Fruit fly (Drosophila melanogaster): ENCODE measurements around the gene CG10300.
A peak's percentile ranks its signal among the peaks of the same experiment; 100 is the strongest.

Gene CG10300

dm6 chr3R:23682203-23682602, 29.1 kb upstream of the CG10300 start, which contains the start of gene CG16710:
Gene CG16710 (plus strand): TSS chr3R:23682503.
- TF ChIP-seq CG12768 (GFP tag; optimal IDR thresholded peaks at IDR 0.05) (no peak), Hr96 (GFP tag; optimal IDR thresholded peaks at IDR 0.05) (no peak), kay (GFP tag; ENCODE audit: borderline replicate concordance) (no peak), Mnt (GFP tag; optimal IDR thresholded peaks at IDR 0.05) (no peak), CG33017 (tag; optimal IDR thresholded peaks at IDR 0.05) (no peak), CG7101 (tag; optimal IDR thresholded peaks at IDR 0.05) (no peak), cic (GFP tag; optimal IDR thresholded peaks at IDR 0.05) (no peak), CG7045 (GFP tag; optimal IDR thresholded peaks at IDR 0.05) (no peak), pad (GFP tag; optimal IDR thresholded peaks at IDR 0.05) (no peak), tj (GFP tag; optimal IDR thresholded peaks at IDR 0.05) (no peak), cnc (optimal IDR thresholded peaks at IDR 0.05) (no peak), toe (GFP tag; optimal IDR thresholded peaks at IDR 0.05) (no peak), CG5204 (GFP tag; optimal IDR thresholded peaks at IDR 0.05) (no peak), CG11617 (GFP tag; optimal IDR thresholded peaks at IDR 0.05) (no peak), ovo (GFP tag; optimal IDR thresholded peaks at IDR 0.05) (no peak), Crg-1 (GFP tag; optimal IDR thresholded peaks at IDR 0.05) (no peak), CG1620 (GFP tag; optimal IDR thresholded peaks at IDR 0.05) (no peak), Clk (GFP tag; optimal IDR thresholded peaks at IDR 0.05) (no peak), CG14711 (tag; optimal IDR thresholded peaks at IDR 0.05) (no peak), bab1 (GFP tag; optimal IDR thresholded peaks at IDR 0.05) (no peak)

DNA sequence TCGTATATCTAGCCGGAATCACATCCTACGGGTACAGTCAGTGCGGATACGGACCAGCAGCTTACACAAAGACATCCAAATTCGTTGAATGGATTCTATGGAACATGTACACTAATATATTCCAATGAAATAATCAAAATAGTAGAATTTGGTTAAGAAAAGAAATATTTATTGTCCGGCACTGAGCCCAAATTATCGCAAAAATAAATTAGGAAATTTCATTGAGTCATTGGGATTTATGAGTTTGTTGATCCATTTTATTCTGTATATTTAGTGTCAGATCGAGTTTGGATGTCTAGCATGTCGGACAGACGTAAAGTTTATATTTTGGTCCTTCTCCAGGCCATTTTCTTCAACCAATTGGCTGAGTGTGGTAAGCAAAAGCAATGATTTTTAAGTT, 27.6 kb upstream of the CG10300 start, which contains the start of gene CG18754:
TSS of gene CG18754 (plus strand) at position 301 of the 400 bp plus-strand sequence.
- TF ChIP-seq bab1 (GFP tag; optimal IDR thresholded peaks at IDR 0.05) = no peak

DNA sequence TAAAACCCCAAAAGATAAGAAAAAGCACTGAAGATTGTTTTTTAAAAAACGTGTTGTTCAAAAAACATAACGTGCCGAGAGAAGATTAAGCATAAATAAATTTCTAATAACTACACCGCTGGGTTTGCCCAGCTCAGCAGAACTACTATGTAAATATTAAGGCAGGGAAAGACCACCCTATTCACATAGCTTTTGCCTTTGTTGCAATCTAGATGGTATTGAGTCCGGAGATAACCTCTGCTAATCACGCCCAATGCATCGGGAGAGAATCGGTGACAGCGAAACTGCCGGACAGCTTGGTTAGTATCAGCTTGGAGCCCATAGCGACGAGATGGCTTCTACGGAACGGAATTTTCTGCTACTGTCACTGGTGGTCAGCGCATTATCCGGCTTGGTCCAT, 25.4 kb upstream of the CG10300 start, which contains the start of gene SPE:
TSS of gene SPE (plus strand) at position 301 of the 400 bp plus-strand sequence.
- TF ChIP-seq cic (GFP tag; optimal IDR thresholded peaks at IDR 0.05) (peak; percentile 18), tj (GFP tag; optimal IDR thresholded peaks at IDR 0.05) (peak; percentile 44), CG11617 (GFP tag; optimal IDR thresholded peaks at IDR 0.05) (no peak)

- TF ChIP-seq kay (GFP tag; ENCODE audit: borderline replicate concordance) = no peak
These were observed 24.4 kb upstream of the CG10300 start for dm6 chr3R:23686924-23687323.

dm6 chr3R:23694579-23695033, 16.7 kb upstream of the CG10300 start, which contains the start of gene CG10254:
Gene CG10254 (minus strand): TSS chr3R:23694983.
- no peak for TF ChIP-seq Crg-1 (GFP tag; optimal IDR thresholded peaks at IDR 0.05)
- no peak for TF ChIP-seq CG14711 (tag; optimal IDR thresholded peaks at IDR 0.05)
- TF ChIP-seq CG12768 (GFP tag; optimal IDR thresholded peaks at IDR 0.05) = no peak
- no peak for TF ChIP-seq CG7101 (tag; optimal IDR thresholded peaks at IDR 0.05)
- TF ChIP-seq bab1 (GFP tag; optimal IDR thresholded peaks at IDR 0.05) = peak; percentile 34

DNA sequence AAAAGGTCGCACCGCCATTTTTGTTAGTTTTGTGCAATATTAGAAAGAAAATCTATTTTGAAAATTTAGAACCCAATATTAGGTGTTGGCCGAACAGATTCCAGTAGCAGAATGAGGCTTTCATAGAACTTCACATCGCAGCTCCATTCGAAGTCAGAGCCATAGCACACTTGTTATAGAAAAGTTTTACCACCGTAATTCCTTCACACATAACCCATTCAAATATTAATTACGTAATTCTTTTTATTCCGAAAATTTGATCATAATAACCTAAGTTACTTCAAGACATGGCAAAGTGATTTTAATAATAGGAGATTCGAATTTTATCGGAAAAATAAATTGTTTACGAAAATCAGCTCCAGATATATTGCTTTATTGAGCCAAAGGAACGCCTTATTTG, 15.2 kb upstream of the CG10300 start, which contains the start of gene CG10252:
TSS of gene CG10252 (minus strand) at position 101 of the 400 bp plus-strand sequence.
- no peak for TF ChIP-seq cnc (optimal IDR thresholded peaks at IDR 0.05)
- TF ChIP-seq Clk (GFP tag; optimal IDR thresholded peaks at IDR 0.05) = no peak
- no peak for TF ChIP-seq Crg-1 (GFP tag; optimal IDR thresholded peaks at IDR 0.05)
- no peak for TF ChIP-seq Hr96 (GFP tag; optimal IDR thresholded peaks at IDR 0.05)
- no peak for TF ChIP-seq kay (GFP tag; ENCODE audit: borderline replicate concordance)
- no peak for TF ChIP-seq tj (GFP tag; optimal IDR thresholded peaks at IDR 0.05)
- TF ChIP-seq CG11617 (GFP tag; optimal IDR thresholded peaks at IDR 0.05) = no peak
- no peak for TF ChIP-seq CG5204 (GFP tag; optimal IDR thresholded peaks at IDR 0.05)
- no peak for TF ChIP-seq CG14711 (tag; optimal IDR thresholded peaks at IDR 0.05)
- no peak for TF ChIP-seq CG33017 (tag; optimal IDR thresholded peaks at IDR 0.05)
- no peak for TF ChIP-seq pad (GFP tag; optimal IDR thresholded peaks at IDR 0.05)
- TF ChIP-seq CG12768 (GFP tag; optimal IDR thresholded peaks at IDR 0.05) = no peak
- no peak for TF ChIP-seq toe (GFP tag; optimal IDR thresholded peaks at IDR 0.05)
- no peak for TF ChIP-seq CG1620 (GFP tag; optimal IDR thresholded peaks at IDR 0.05)
- TF ChIP-seq cic (GFP tag; optimal IDR thresholded peaks at IDR 0.05) = no peak
- TF ChIP-seq bab1 (GFP tag; optimal IDR thresholded peaks at IDR 0.05) = no peak

DNA sequence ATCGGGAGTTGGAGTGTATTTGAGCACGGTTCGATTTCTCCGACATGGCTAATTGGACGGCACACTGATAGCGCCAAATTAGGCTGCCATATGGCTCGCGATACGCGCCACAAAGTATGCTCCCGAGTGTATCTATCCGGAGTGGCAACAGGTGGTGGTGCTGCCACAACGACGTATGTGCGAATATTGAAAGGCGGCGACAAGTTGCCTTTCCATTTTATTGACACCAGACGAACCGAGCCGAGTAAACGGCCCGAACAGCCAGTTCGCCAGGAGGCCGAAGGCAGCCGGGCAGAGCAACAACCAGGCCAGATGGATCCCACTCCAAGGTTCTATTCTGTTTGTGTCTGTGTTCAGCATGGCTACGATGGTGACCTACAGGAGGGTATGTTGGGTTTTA, 12.5 kb upstream of the CG10300 start, which contains the start of gene prt:
TSS of gene prt (minus strand) at position 193 of the 400 bp plus-strand sequence.
- TF ChIP-seq Clk (GFP tag; optimal IDR thresholded peaks at IDR 0.05) (no peak), CG11617 (GFP tag; optimal IDR thresholded peaks at IDR 0.05) (no peak), Crg-1 (GFP tag; optimal IDR thresholded peaks at IDR 0.05) (no peak), tj (GFP tag; optimal IDR thresholded peaks at IDR 0.05) (no peak), toe (GFP tag; optimal IDR thresholded peaks at IDR 0.05) (no peak), Mnt (GFP tag; optimal IDR thresholded peaks at IDR 0.05) (no peak), cic (GFP tag; optimal IDR thresholded peaks at IDR 0.05) (no peak), CG1620 (GFP tag; optimal IDR thresholded peaks at IDR 0.05) (no peak), bab1 (GFP tag; optimal IDR thresholded peaks at IDR 0.05) (no peak), CG33017 (tag; optimal IDR thresholded peaks at IDR 0.05) (no peak), CG5204 (GFP tag; optimal IDR thresholded peaks at IDR 0.05) (no peak), pad (GFP tag; optimal IDR thresholded peaks at IDR 0.05) (no peak), CG14711 (tag; optimal IDR thresholded peaks at IDR 0.05) (no peak), kay (GFP tag; ENCODE audit: borderline replicate concordance) (no peak), Hr96 (GFP tag; optimal IDR thresholded peaks at IDR 0.05) (no peak), ovo (GFP tag; optimal IDR thresholded peaks at IDR 0.05) (no peak), CG12768 (GFP tag; optimal IDR thresholded peaks at IDR 0.05) (no peak)
